Worm (Caenorhabditis elegans): ENCODE measurements around the gene natc-1.
A peak's percentile ranks its signal among the peaks of the same experiment; 100 is the strongest.

natc-1 gene

ce11 chrV:8417271-8417670, 44.9 kb upstream of the natc-1 start:
- peak; percentile 69 for TF ChIP-seq nfya-1 (tag; optimal IDR thresholded peaks at IDR 0.05; ENCODE audit: insufficient read depth)
- TF ChIP-seq lin-15B (tag; optimal IDR thresholded peaks at IDR 0.05): no peak
- no peak for TF ChIP-seq lsy-12 (tag; optimal IDR thresholded peaks at IDR 0.05)
- TF ChIP-seq nhr-76 (tag; optimal IDR thresholded peaks at IDR 0.05): no peak
- no peak for TF ChIP-seq nhr-67 (tag; optimal IDR thresholded peaks at IDR 0.05)
- TF ChIP-seq sea-2 (GFP tag; optimal IDR thresholded peaks at IDR 0.05): no peak
- TF ChIP-seq ceh-28 (tag; optimal IDR thresholded peaks at IDR 0.05): no peak
- no peak for TF ChIP-seq fkh-10 (GFP tag; optimal IDR thresholded peaks at IDR 0.05)

ce11 chrV:8424840-8425814, 37.0 kb upstream of the natc-1 start:
- TF ChIP-seq jun-1 (tag; optimal IDR thresholded peaks at IDR 0.05) (peak; percentile 9), ztf-11 (tag; optimal IDR thresholded peaks at IDR 0.05) (no peak), unc-39 (tag; optimal IDR thresholded peaks at IDR 0.05) (no peak), nhr-25 (tag; optimal IDR thresholded peaks at IDR 0.05) (peak; percentile 14), pha-4 (tag; optimal IDR thresholded peaks at IDR 0.05) (peak; percentile 73), ama-1 (optimal IDR thresholded peaks at IDR 0.05) (peak; percentile 16), unc-62 (GFP tag; optimal IDR thresholded peaks at IDR 0.05) (no peak), pqm-1 (tag; optimal IDR thresholded peaks at IDR 0.05) (peak; percentile 88), snpc-4 (tag; optimal IDR thresholded peaks at IDR 0.05) (no peak), elt-2 (tag; optimal IDR thresholded peaks at IDR 0.05) (peak; percentile 92), nhr-77 (tag; optimal IDR thresholded peaks at IDR 0.05) (no peak), nhr-12 (tag; optimal IDR thresholded peaks at IDR 0.05) (no peak), ztf-4 (tag; optimal IDR thresholded peaks at IDR 0.05) (peak; percentile 23)

- peak; percentile 37 for TF ChIP-seq nfya-1 (tag; optimal IDR thresholded peaks at IDR 0.05; ENCODE audit: insufficient read depth)
- peak; percentile 14 for TF ChIP-seq pha-4 (tag; optimal IDR thresholded peaks at IDR 0.05)
- no peak for TF ChIP-seq elt-1 (tag; optimal IDR thresholded peaks at IDR 0.05)
These were observed 35.9 kb upstream of the natc-1 start for ce11 chrV:8426210-8426609.

- no peak for TF ChIP-seq R02D3.7 (tag; optimal IDR thresholded peaks at IDR 0.05)
- TF ChIP-seq jun-1 (tag; optimal IDR thresholded peaks at IDR 0.05): peak; percentile 7
- peak; percentile 23 for TF ChIP-seq pqm-1 (tag; optimal IDR thresholded peaks at IDR 0.05)
- peak; percentile 75 for TF ChIP-seq elt-2 (tag; optimal IDR thresholded peaks at IDR 0.05)
- peak; percentile 37 for TF ChIP-seq nhr-23 (tag; optimal IDR thresholded peaks at IDR 0.05)
- TF ChIP-seq nhr-43 (tag; optimal IDR thresholded peaks at IDR 0.05; ENCODE audit: poor library complexity, severe bottlenecking): peak; percentile 55
- TF ChIP-seq unc-62 (GFP tag; optimal IDR thresholded peaks at IDR 0.05): no peak
- TF ChIP-seq mdl-1 (tag; optimal IDR thresholded peaks at IDR 0.05): no peak
- peak; percentile 3 for TF ChIP-seq nhr-25 (tag; optimal IDR thresholded peaks at IDR 0.05)
These were observed 35.3 kb upstream of the natc-1 start for ce11 chrV:8426741-8427457.

- TF ChIP-seq egl-5 (tag; optimal IDR thresholded peaks at IDR 0.05) (peak; percentile 54), hmg-11 (tag; optimal IDR thresholded peaks at IDR 0.05) (peak; percentile 54), nfya-1 (tag; optimal IDR thresholded peaks at IDR 0.05; ENCODE audit: insufficient read depth) (peak; percentile 44), jun-1 (tag; optimal IDR thresholded peaks at IDR 0.05) (no peak)
These were observed 33.4 kb upstream of the natc-1 start for ce11 chrV:8428585-8429414.

Measured in whole organism, L3 larva.